Worm (Caenorhabditis elegans): ENCODE results near the gene C15H9.11.

DNA sequence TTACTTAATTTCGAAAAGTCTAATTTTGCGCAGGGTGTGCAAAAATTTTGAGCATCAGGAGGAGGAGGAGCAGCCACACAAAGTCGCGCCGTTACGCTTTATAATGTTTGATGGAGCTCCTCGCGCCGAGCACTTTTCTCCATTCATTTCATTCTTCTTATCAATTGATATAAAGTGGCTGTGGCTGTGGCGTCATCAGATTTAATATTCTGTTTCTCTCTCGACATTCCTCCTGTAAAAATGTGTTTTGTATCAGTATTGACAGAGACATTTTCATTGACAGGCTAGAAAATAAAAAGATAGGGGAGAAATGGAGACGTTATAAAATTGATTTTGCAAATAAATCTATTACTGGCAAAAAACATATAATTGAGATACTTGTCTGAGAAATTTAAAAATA, 26.1 kb upstream of the C15H9.11 start:
- no peak for TF ChIP-seq nhr-11 (tag; optimal IDR thresholded peaks at IDR 0.05)
- TF ChIP-seq unc-55 (GFP tag; optimal IDR thresholded peaks at IDR 0.05): no peak
- TF ChIP-seq ets-4 (tag; optimal IDR thresholded peaks at IDR 0.05): no peak
- no peak for TF ChIP-seq hlh-15 (tag; optimal IDR thresholded peaks at IDR 0.05)
- TF ChIP-seq ama-1 (optimal IDR thresholded peaks at IDR 0.05): no peak
- no peak for TF ChIP-seq che-1 (tag; optimal IDR thresholded peaks at IDR 0.05)
- TF ChIP-seq ceh-14 (tag; optimal IDR thresholded peaks at IDR 0.05): no peak
- no peak for TF ChIP-seq ahr-1 (tag; optimal IDR thresholded peaks at IDR 0.05)
- TF ChIP-seq hlh-30 (tag; optimal IDR thresholded peaks at IDR 0.05; ENCODE audit: insufficient read depth): no peak
